Fruit fly (Drosophila melanogaster): ENCODE measurements around the gene nht.

nht gene

DNA sequence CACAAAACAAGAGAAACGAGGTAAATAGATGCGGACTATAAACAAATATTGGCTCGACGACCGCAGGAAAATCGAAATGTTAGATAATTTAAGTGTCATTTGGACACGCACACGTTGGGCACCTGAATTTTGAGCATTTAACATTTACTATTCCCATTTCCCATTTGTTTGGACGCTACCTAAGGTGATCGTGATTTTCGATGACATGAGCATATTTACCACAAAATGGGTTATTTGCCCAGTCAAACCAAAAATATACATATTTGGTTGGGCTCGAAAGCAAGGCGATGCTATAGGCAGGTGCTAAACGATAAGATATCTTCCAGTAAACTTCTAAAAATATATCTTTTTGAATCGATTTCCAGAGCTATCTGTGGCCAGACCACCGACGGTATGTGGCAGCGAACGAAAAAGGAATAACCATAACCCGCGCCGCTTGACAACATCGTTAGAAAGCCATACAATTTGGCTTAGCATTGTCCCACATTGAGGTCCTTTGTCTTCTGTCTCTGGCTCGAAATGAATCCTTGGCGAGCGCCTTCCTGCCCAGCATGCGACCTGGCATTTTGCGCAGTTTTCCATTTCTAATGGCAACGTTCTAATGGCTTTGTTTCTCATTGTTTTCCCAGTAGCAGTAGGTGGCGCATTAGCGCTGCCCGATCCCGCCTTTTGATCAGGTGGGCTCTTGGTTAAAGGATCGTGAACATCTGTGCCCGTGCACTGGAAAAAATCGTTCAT is 5.6 kb upstream of the nht start (continued):
- no peak for TF ChIP-seq CG4404 (GFP tag; IDR thresholded peaks at IDR 0.05)
- TF ChIP-seq CG7271 (tag; optimal IDR thresholded peaks at IDR 0.05) = peak; percentile 4
- TF ChIP-seq Optix (GFP tag; IDR thresholded peaks at IDR 0.05) = no peak
- no peak for TF ChIP-seq ato (GFP tag; IDR thresholded peaks at IDR 0.05; ENCODE audit: partially characterized antibody)
- TF ChIP-seq shn (GFP tag; optimal IDR thresholded peaks at IDR 0.05) = no peak
- TF ChIP-seq CG2202 (tag; optimal IDR thresholded peaks at IDR 0.05) = peak; percentile 57
- no peak for TF ChIP-seq CG7357 (GFP tag; IDR thresholded peaks at IDR 0.05)
- TF ChIP-seq vvl (GFP tag; IDR thresholded peaks at IDR 0.05) = no peak
- TF ChIP-seq CG18619 (GFP tag; optimal IDR thresholded peaks at IDR 0.05) = no peak
- no peak for TF ChIP-seq disco-r (GFP tag; optimal IDR thresholded peaks at IDR 0.05)
- no peak for TF ChIP-seq NK7.1 (GFP tag; optimal IDR thresholded peaks at IDR 0.05)
- TF ChIP-seq Dll (GFP tag; IDR thresholded peaks at IDR 0.05; ENCODE audit: partially characterized antibody) = no peak
- TF ChIP-seq gcm (GFP tag; optimal IDR thresholded peaks at IDR 0.05) = peak; percentile 2
- TF ChIP-seq Hsf (GFP tag; optimal IDR thresholded peaks at IDR 0.05) = no peak
- no peak for TF ChIP-seq Side (GFP tag; optimal IDR thresholded peaks at IDR 0.05)
- no peak for TF ChIP-seq CG8281 (tag; optimal IDR thresholded peaks at IDR 0.05)
- peak; percentile 51 for TF ChIP-seq Xrp1 (GFP tag; IDR thresholded peaks at IDR 0.05)
- TF ChIP-seq nom (GFP tag; optimal IDR thresholded peaks at IDR 0.05) = no peak
- no peak for TF ChIP-seq CG9876 (GFP tag; optimal IDR thresholded peaks at IDR 0.05)
- TF ChIP-seq Hr78 (GFP tag; optimal IDR thresholded peaks at IDR 0.05) = no peak
- no peak for TF ChIP-seq Ets65A (GFP tag)
- no peak for TF ChIP-seq Fer2 (tag; optimal IDR thresholded peaks at IDR 0.05)
- TF ChIP-seq chif (GFP tag; optimal IDR thresholded peaks at IDR 0.05) = no peak
- no peak for TF ChIP-seq CG11093 (GFP tag; IDR thresholded peaks at IDR 0.05)
- TF ChIP-seq CG7745 (tag; optimal IDR thresholded peaks at IDR 0.05) = peak; percentile 32
- no peak for TF ChIP-seq Oaz (GFP tag; IDR thresholded peaks at IDR 0.05)
- peak; percentile 31 for TF ChIP-seq cad (GFP tag; optimal IDR thresholded peaks at IDR 0.05)
- TF ChIP-seq p53 (GFP tag; optimal IDR thresholded peaks at IDR 0.05) = no peak
- no peak for TF ChIP-seq so (GFP tag; IDR thresholded peaks at IDR 0.05)
- TF ChIP-seq zf30C (GFP tag; optimal IDR thresholded peaks at IDR 0.05) = no peak
- no peak for TF ChIP-seq Ssrp (tag; optimal IDR thresholded peaks at IDR 0.05)
- TF ChIP-seq CG17186 (GFP tag; optimal IDR thresholded peaks at IDR 0.05) = no peak
- no peak for TF ChIP-seq CG31224 (GFP tag; IDR thresholded peaks at IDR 0.05)
- peak; percentile 72 for TF ChIP-seq CG33557 (GFP tag; optimal IDR thresholded peaks at IDR 0.05)
- no peak for TF ChIP-seq Stat92E (GFP tag; optimal IDR thresholded peaks at IDR 0.05)
- peak; percentile 100 for TF ChIP-seq zen (tag; optimal IDR thresholded peaks at IDR 0.05)
- TF ChIP-seq CG14965 (GFP tag; optimal IDR thresholded peaks at IDR 0.05; ENCODE audit: borderline replicate concordance) = no peak
- peak; percentile 99 for TF ChIP-seq D (optimal IDR thresholded peaks at IDR 0.05)
- TF ChIP-seq D (GFP tag; optimal IDR thresholded peaks at IDR 0.05) = no peak
- no peak for TF ChIP-seq CrebB (tag; optimal IDR thresholded peaks at IDR 0.05)
- no peak for TF ChIP-seq ind (GFP tag; optimal IDR thresholded peaks at IDR 0.05)
- no peak for TF ChIP-seq Bteb2 (GFP tag; optimal IDR thresholded peaks at IDR 0.05)
- TF ChIP-seq stc (GFP tag; IDR thresholded peaks at IDR 0.05) = no peak
- TF ChIP-seq CG2712 (tag; optimal IDR thresholded peaks at IDR 0.05) = peak; percentile 6
- peak in 1 of 3 experiments; percentile 44 for TF ChIP-seq lola (GFP tag; optimal IDR thresholded peaks at IDR 0.05)
- TF ChIP-seq Aef1 (GFP tag; IDR thresholded peaks at IDR 0.05) = no peak
- peak; percentile 5 for TF ChIP-seq sqz (GFP tag; optimal IDR thresholded peaks at IDR 0.05)
- TF ChIP-seq dan (GFP tag; IDR thresholded peaks at IDR 0.05) = no peak
- no peak for TF ChIP-seq ftz-f1 (GFP tag; optimal IDR thresholded peaks at IDR 0.05)
- TF ChIP-seq grau (tag; optimal IDR thresholded peaks at IDR 0.05) = no peak

Measured in whole organism, embryonic.